Fruit fly (Drosophila melanogaster) whole organism, embryonic: Measurements from ENCODE around the gene Nepl3.

Source experiments
- CG11560 ChIP-seq: fragments of 200-800 bp; sonication (Bioruptor generic); IDR thresholded peaks from 3 replicates; pipeline ENCODE4 v1.3.6; 2022; ENCODE audit warnings: missing biosample characterization, missing genetic modification characterization
- CG11696 ChIP-seq: fragments of 200-800 bp; sonication (Bioruptor generic); IDR thresholded peaks from 2 replicates; pipeline ENCODE4 v1.3.6; 2022; ENCODE audit warnings: missing biosample characterization, missing genetic modification characterization
- CG12155 ChIP-seq: fragments of 200-800 bp; sonication (Bioruptor generic); optimal IDR thresholded peaks from 3 replicates; lab custom pipeline; 2016; ENCODE audit warnings: missing biosample characterization, missing genetic modification characterization
- CG13894 ChIP-seq: fragments of 200-800 bp; sonication (Bioruptor generic); optimal IDR thresholded peaks from 3 replicates; lab custom pipeline; 2018; ENCODE audit warnings: missing biosample characterization, mild to moderate bottlenecking, missing genetic modification characterization, moderate library complexity
- CG14014 ChIP-seq: fragments of 200-800 bp; sonication (Bioruptor generic); IDR thresholded peaks from 2 replicates; pipeline ENCODE4 v1.3.6; 2022; ENCODE audit warnings: missing biosample characterization, missing genetic modification characterization
- CG14965 ChIP-seq: fragments of 200-800 bp; sonication (Bioruptor generic); optimal IDR thresholded peaks from 2 replicates; lab custom pipeline; 2016; ENCODE audit warnings: missing biosample characterization, missing genetic modification characterization, borderline replicate concordance
- CG15514 ChIP-seq: fragments of 200-800 bp; sonication (Bioruptor generic); optimal IDR thresholded peaks from 3 replicates; lab custom pipeline; 2017; ENCODE audit warnings: missing biosample characterization, missing genetic modification characterization, mild to moderate bottlenecking, moderate library complexity, missing genetic modification reagents
- CG15696 ChIP-seq: fragments of 200-800 bp; sonication (Bioruptor generic); optimal IDR thresholded peaks from 2 replicates; lab custom pipeline; 2019; ENCODE audit warnings: missing biosample characterization, mild to moderate bottlenecking, missing genetic modification characterization, moderate library complexity
- CG1602 ChIP-seq: fragments of 200-800 bp; sonication (Bioruptor generic); optimal IDR thresholded peaks from 3 replicates; lab custom pipeline; 2016; ENCODE audit warnings: missing biosample characterization, missing genetic modification characterization
- CG16863 ChIP-seq: fragments of 200-800 bp; sonication (Bioruptor generic); optimal IDR thresholded peaks from 3 replicates; lab custom pipeline; 2016; ENCODE audit warnings: missing biosample characterization, missing genetic modification characterization
- CG17385 ChIP-seq: fragments of 200-800 bp; sonication (Bioruptor generic); optimal IDR thresholded peaks from 3 replicates; lab custom pipeline; 2018; ENCODE audit warnings: missing biosample characterization, mild to moderate bottlenecking, missing genetic modification characterization
- CG1792 ChIP-seq: fragments of 200-800 bp; sonication (Bioruptor generic); optimal IDR thresholded peaks from 2 replicates; lab custom pipeline; 2016; ENCODE audit warnings: missing biosample characterization, missing genetic modification characterization
- CG1832 ChIP-seq: fragments of 200-800 bp; sonication (Bioruptor generic); optimal IDR thresholded peaks from 2 replicates; lab custom pipeline; 2017; ENCODE audit warnings: missing biosample characterization, mild to moderate bottlenecking, missing genetic modification characterization, inconsistent platforms
- CG2120 ChIP-seq: fragments of 200-800 bp; sonication (Bioruptor generic); optimal IDR thresholded peaks from 3 replicates; lab custom pipeline; 2016; ENCODE audit warnings: missing biosample characterization, missing genetic modification characterization
- CG30431 ChIP-seq: fragments of 200-800 bp; sonication (Bioruptor generic); optimal IDR thresholded peaks from 2 replicates; lab custom pipeline; 2017; ENCODE audit warnings: missing biosample characterization, missing genetic modification characterization
- CG3407 ChIP-seq: fragments of 200-800 bp; sonication (Bioruptor generic); optimal IDR thresholded peaks from 2 replicates; lab custom pipeline; 2018; ENCODE audit warnings: missing biosample characterization, mild to moderate bottlenecking, missing genetic modification characterization
- CG4854 ChIP-seq: fragments of 200-800 bp; sonication (Bioruptor generic); optimal IDR thresholded peaks from 2 replicates; lab custom pipeline; 2016; ENCODE audit warnings: missing biosample characterization, missing genetic modification characterization, inconsistent platforms
- CG5953 ChIP-seq: fragments of 200-800 bp; sonication (Bioruptor generic); IDR thresholded peaks from 2 replicates; pipeline ENCODE4 v1.3.6; 2022; ENCODE audit warnings: missing biosample characterization, missing genetic modification characterization
- CG6272 ChIP-seq: fragments of 200-800 bp; sonication (Bioruptor generic); IDR thresholded peaks from 2 replicates; pipeline ENCODE4 v1.3.6; 2022; ENCODE audit warnings: missing biosample characterization, missing genetic modification characterization
- CG6854 ChIP-seq: fragments of 200-800 bp; sonication (Bioruptor generic); optimal IDR thresholded peaks from 3 replicates; lab custom pipeline; 2017; ENCODE audit warnings: missing biosample characterization, mild to moderate bottlenecking, missing genetic modification characterization
- CG7372 ChIP-seq: fragments of 200-800 bp; sonication (Bioruptor generic); IDR thresholded peaks from 2 replicates; pipeline ENCODE4 v1.3.6; 2022; ENCODE audit warnings: missing biosample characterization, missing genetic modification characterization
- CG7556 ChIP-seq: fragments of 200-800 bp; sonication (Bioruptor generic); optimal IDR thresholded peaks from 2 replicates; lab custom pipeline; 2017; ENCODE audit warnings: missing biosample characterization, mild to moderate bottlenecking, missing genetic modification characterization
- CG8924 ChIP-seq: fragments of 200-800 bp; optimal IDR thresholded peaks from 3 replicates; lab custom pipeline; 2019; ENCODE audit warnings: missing biosample characterization, mild to moderate bottlenecking, missing genetic modification characterization, moderate library complexity
- CG9727 ChIP-seq: fragments of 200-800 bp; sonication (Bioruptor generic); optimal IDR thresholded peaks from 3 replicates; lab custom pipeline; 2017; ENCODE audit warnings: missing biosample characterization, mild to moderate bottlenecking, missing genetic modification characterization
- Dip3 ChIP-seq: fragments of 200-800 bp; sonication (Bioruptor generic); optimal IDR thresholded peaks from 3 replicates; lab custom pipeline; 2016; ENCODE audit warnings: missing biosample characterization, missing genetic modification characterization
- Dll ChIP-seq: fragments of 200-800 bp; sonication (Bioruptor generic); IDR thresholded peaks from 4 replicates; pipeline ENCODE4 v1.3.6; 2022; ENCODE audit warnings: missing biosample characterization, missing genetic modification characterization; ENCODE audit not compliant: partially characterized antibody
- Gug ChIP-seq: fragments of 200-800 bp; sonication (Bioruptor generic); IDR thresholded peaks from 4 replicates; pipeline ENCODE4 v1.3.6; 2022; ENCODE audit warnings: missing biosample characterization, missing genetic modification characterization
- Hr51 ChIP-seq, 2 experiments: fragments of 200-800 bp; sonication (Bioruptor generic); optimal IDR thresholded peaks; 2 replicates in 1 of 2; 3 replicates in 1 of 2; lab custom pipeline; 2016 to 2018; ENCODE audit warnings: missing biosample characterization in 2 of 2, missing genetic modification characterization in 2 of 2, mild to moderate bottlenecking in 1 of 2, moderate library complexity in 1 of 2
- Jarid2 ChIP-seq: fragments of 200-800 bp; sonication (Bioruptor generic); optimal IDR thresholded peaks from 3 replicates; lab custom pipeline; 2017; ENCODE audit warnings: mild to moderate bottlenecking, missing biosample characterization, missing genetic modification reagents, missing genetic modification characterization
- Mes4 ChIP-seq: fragments of 200-800 bp; sonication (Bioruptor generic); optimal IDR thresholded peaks from 2 replicates; lab custom pipeline; 2016; ENCODE audit warnings: missing biosample characterization, missing genetic modification characterization
- Taf1 ChIP-seq: fragments of 200-800 bp; sonication (Bioruptor generic); IDR thresholded peaks from 2 replicates; pipeline ENCODE4 v1.3.6; 2022; ENCODE audit warnings: missing biosample characterization, missing genetic modification characterization
- bbx ChIP-seq: fragments of 200-800 bp; sonication (Bioruptor generic); IDR thresholded peaks from 2 replicates; pipeline ENCODE4 v1.3.6; 2022; ENCODE audit warnings: missing biosample characterization, missing genetic modification characterization; ENCODE audit not compliant: partially characterized antibody
- cad ChIP-seq: fragments of >200 bp; optimal IDR thresholded peaks from 2 replicates; lab custom pipeline; 2017; ENCODE audit warnings: missing biosample characterization, missing genetic modification characterization
- ind ChIP-seq: fragments of 200-800 bp; sonication (Bioruptor generic); optimal IDR thresholded peaks from 3 replicates; lab custom pipeline; 2016; ENCODE audit warnings: missing biosample characterization, missing genetic modification characterization
- insv ChIP-seq, 2 experiments: fragments of 200-800 bp; sonication (Bioruptor generic); optimal IDR thresholded peaks; 3 replicates each; lab custom pipeline; 2016 to 2018; ENCODE audit warnings: missing biosample characterization in 2 of 2, missing genetic modification characterization in 2 of 2
- lbe ChIP-seq: fragments of 200-800 bp; sonication (Bioruptor generic); optimal IDR thresholded peaks from 2 replicates; lab custom pipeline; 2016; ENCODE audit warnings: missing biosample characterization, mild to moderate bottlenecking, missing genetic modification characterization
- lola ChIP-seq, 3 experiments: fragments of >200 bp in 2 of 3; fragments of 200-800 bp in 1 of 3; sonication (Bioruptor generic) in 1 of 3; optimal IDR thresholded peaks; 2 replicates each; lab custom pipeline; 2017 to 2019; ENCODE audit warnings: missing biosample characterization in 3 of 3, missing genetic modification characterization in 3 of 3, mild to moderate bottlenecking in 1 of 3, moderate library complexity in 1 of 3
- nerfin-1 ChIP-seq: fragments of 200-800 bp; sonication (Bioruptor generic); optimal IDR thresholded peaks from 3 replicates; lab custom pipeline; 2019; ENCODE audit warnings: missing biosample characterization, mild to moderate bottlenecking, missing genetic modification characterization, moderate library complexity
- peb ChIP-seq: fragments of 200-800 bp; sonication (Bioruptor generic); IDR thresholded peaks from 2 replicates; pipeline ENCODE4 v1.3.6; 2022; ENCODE audit warnings: missing biosample characterization, missing genetic modification characterization
- phol ChIP-seq: fragments of 200-800 bp; sonication (Bioruptor generic); optimal IDR thresholded peaks from 3 replicates; lab custom pipeline; 2018; ENCODE audit warnings: missing biosample characterization, mild to moderate bottlenecking, missing genetic modification characterization, moderate library complexity
- pita ChIP-seq: fragments of 200-800 bp; sonication (Bioruptor generic); optimal IDR thresholded peaks from 2 replicates; lab custom pipeline; 2017; ENCODE audit warnings: missing biosample characterization, mild to moderate bottlenecking, missing genetic modification characterization
- pzg ChIP-seq: fragments of 200-800 bp; sonication (Bioruptor generic); optimal IDR thresholded peaks from 3 replicates; lab custom pipeline; 2018; ENCODE audit warnings: missing biosample characterization, mild to moderate bottlenecking, missing genetic modification characterization, moderate library complexity
- sc ChIP-seq, 3 experiments: fragments of >200 bp in 2 of 3; fragments of 200-800 bp in 1 of 3; sonication (Bioruptor generic) in 1 of 3; optimal IDR thresholded peaks; 2 replicates in 2 of 3; 3 replicates in 1 of 3; lab custom pipeline; 2017; ENCODE audit warnings: mild to moderate bottlenecking in 1 of 3, missing biosample characterization in 1 of 3, missing genetic modification characterization in 1 of 3, missing genetic modification reagents in 1 of 3
- sd ChIP-seq: fragments of 200-800 bp; sonication (Bioruptor generic); optimal IDR thresholded peaks from 3 replicates; lab custom pipeline; 2018; ENCODE audit warnings: missing biosample characterization, mild to moderate bottlenecking, missing genetic modification characterization, moderate library complexity
- sr ChIP-seq: fragments of 200-800 bp; sonication (Bioruptor generic); IDR thresholded peaks from 3 replicates; pipeline ENCODE4 v1.3.6; 2022; ENCODE audit warnings: missing biosample characterization, missing genetic modification characterization
- zen2 ChIP-seq: fragments of 200-800 bp; sonication (Bioruptor generic); IDR thresholded peaks from 3 replicates; pipeline ENCODE4 v1.3.6; 2022; ENCODE audit warnings: missing biosample characterization, missing genetic modification characterization; ENCODE audit not compliant: partially characterized antibody
- zfh2 ChIP-seq: fragments of 200-800 bp; sonication (Bioruptor generic); optimal IDR thresholded peaks from 2 replicates; lab custom pipeline; 2016; ENCODE audit warnings: missing biosample characterization, missing genetic modification characterization

The Nepl3 gene

dm6 chr2L:5070797-5071579 lies 12.9 kb upstream of the Nepl3 start, which contains the start of gene RpL37A (continued):
- TF ChIP-seq CG1602 (GFP tag; lab: Kevin White, UChicago) (no peak), sd (no peak), CG7372 (GFP tag; lab: Robert Waterston, UW) (peak; percentile 82), CG14014 (GFP tag; lab: Robert Waterston, UW) (peak; percentile 72), pzg (GFP tag; lab: Kevin White, UChicago) (peak; percentile 94), insv (GFP tag; optimal IDR thresholded peaks at IDR 0.05; lab: Kevin White, UChicago) (peak in 1 of 2 experiments; percentile 73), bbx (GFP tag; lab: Robert Waterston, UW) (peak; percentile 61; the same call in 1 of the 2 replicates), peb (GFP tag; lab: Robert Waterston, UW) (no peak), Gug (GFP tag; lab: Robert Waterston, UW) (no peak), nerfin-1 (tag; lab: Kevin White, UChicago) (peak; percentile 79), CG9727 (GFP tag; lab: Kevin White, UChicago) (peak; percentile 91), sc (optimal IDR thresholded peaks at IDR 0.05; lab: Kevin White, UChicago) (no peak), sc (GFP tag; optimal IDR thresholded peaks at IDR 0.05; lab: Kevin White, UChicago) (peak; percentile 50), CG17385 (peak; percentile 65), CG5953 (GFP tag; lab: Robert Waterston, UW) (peak; percentile 69), CG14965 (GFP tag; lab: Kevin White, UChicago) (peak; percentile 68), CG11696 (GFP tag; lab: Robert Waterston, UW) (0 out of 2 replicates have a peak, but pooled peaks have one; percentile 32), Dip3 (peak; percentile 7), Mes4 (peak; percentile 92), CG1792 (GFP tag; lab: Kevin White, UChicago) (peak; percentile 70), CG8924 (tag; lab: Kevin White, UChicago) (peak; percentile 69), CG15514 (peak; percentile 91), CG13894 (tag; lab: Kevin White, UChicago) (peak; percentile 83), sr (GFP tag; lab: Robert Waterston, UW) (no peak; the same call in 1 of the 3 replicates), phol (tag; lab: Kevin White, UChicago) (peak; percentile 83), CG7556 (peak; percentile 60), CG12155 (GFP tag; lab: Kevin White, UChicago) (peak; percentile 63), CG15696 (tag; lab: Kevin White, UChicago) (peak; percentile 28), CG4854 (peak; percentile 84), Jarid2 (GFP tag; lab: Kevin White, UChicago) (peak; percentile 80), CG1832 (no peak), pita (GFP tag; lab: Kevin White, UChicago) (peak; percentile 83), CG6854 (GFP tag; lab: Kevin White, UChicago) (peak; percentile 84), CG3407 (GFP tag; lab: Kevin White, UChicago) (peak; percentile 69), lola (GFP tag; optimal IDR thresholded peaks at IDR 0.05; lab: Kevin White, UChicago) (peak in 1 of 3 experiments; percentile 18), Taf1 (GFP tag; lab: Robert Waterston, UW) (no peak), CG30431 (GFP tag; lab: Kevin White, UChicago) (peak; percentile 63), CG16863 (GFP tag; lab: Kevin White, UChicago) (peak; percentile 62), Dll (no peak), zfh2 (peak; percentile 29), Hr51 (GFP tag; optimal IDR thresholded peaks at IDR 0.05; lab: Kevin White, UChicago) (peak; percentile 58 to 81), CG11560 (tag; lab: Robert Waterston, UW) (no peak; the same call in 2 of the 3 replicates), cad (GFP tag; lab: Kevin White, UChicago) (no peak), lbe (GFP tag; lab: Kevin White, UChicago) (peak; percentile 39), CG6272 (GFP tag; lab: Robert Waterston, UW) (no peak), zen2 (GFP tag; lab: Robert Waterston, UW) (no peak), CG2120 (GFP tag; lab: Kevin White, UChicago) (peak; percentile 53), ind (GFP tag; lab: Kevin White, UChicago) (peak; percentile 41)
